Fruit fly (Drosophila melanogaster): ENCODE results near the gene ZnT63C.

DNA sequence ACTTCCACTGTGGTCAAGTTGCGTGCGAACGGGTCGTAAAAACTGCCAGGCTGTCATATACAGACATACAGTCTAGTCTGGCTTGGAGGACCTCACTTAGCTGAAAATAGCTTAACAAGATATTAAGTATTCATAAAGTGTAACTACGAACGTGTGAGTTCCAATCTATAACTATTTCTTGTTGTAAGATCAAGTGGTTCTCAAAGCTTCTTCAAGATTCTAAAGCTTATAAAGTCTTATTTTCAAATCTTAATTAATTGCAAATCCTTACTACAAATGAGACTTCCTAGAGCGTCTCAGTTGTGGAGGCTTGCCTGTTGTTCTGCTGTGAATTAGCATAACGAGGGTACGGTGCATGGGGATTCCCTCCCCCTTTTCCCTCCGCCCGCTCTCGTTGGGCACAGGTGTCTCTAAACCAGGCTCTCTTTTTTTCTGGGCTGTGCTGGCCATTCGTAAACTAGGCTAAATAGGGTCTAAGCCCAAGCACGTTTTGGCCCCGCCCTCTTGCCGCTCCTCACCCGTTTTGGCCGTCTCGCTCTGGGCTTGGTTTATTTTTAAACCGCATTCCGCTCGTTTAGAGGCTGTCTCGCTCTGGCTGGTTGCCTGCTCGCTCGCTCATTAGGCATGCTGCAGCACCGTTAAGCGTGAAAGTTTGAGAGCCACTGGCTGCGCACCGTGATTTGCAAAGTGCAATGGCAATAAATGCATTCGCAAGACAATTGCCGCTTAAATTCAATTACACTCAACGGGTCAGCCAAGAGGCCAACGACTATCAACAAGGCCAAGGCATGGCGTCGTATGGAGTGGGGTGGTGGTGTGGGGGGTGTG lies 34.7 kb downstream of the ZnT63C start:
- TF ChIP-seq CG9139 (GFP tag; optimal IDR thresholded peaks at IDR 0.05) = no peak
- no peak for TF ChIP-seq Blimp-1 (GFP tag; optimal IDR thresholded peaks at IDR 0.05)
- peak; percentile 67 to 96 for TF ChIP-seq ss (GFP tag; optimal IDR thresholded peaks at IDR 0.05)
- TF ChIP-seq Hr39 (GFP tag; optimal IDR thresholded peaks at IDR 0.05) = no peak

All from whole organism, prepupa.